Worm (Caenorhabditis elegans): Measurements from ENCODE around the gene fbxb-20.

Gene fbxb-20

ce11 chrII:1672673-1673072 is 22.3 kb upstream of the fbxb-20 start:
- TF ChIP-seq daf-12 (tag; optimal IDR thresholded peaks at IDR 0.05): no peak
- TF ChIP-seq ZK546.5 (tag; optimal IDR thresholded peaks at IDR 0.05): no peak
- TF ChIP-seq zag-1 (tag; optimal IDR thresholded peaks at IDR 0.05): no peak

DNA sequence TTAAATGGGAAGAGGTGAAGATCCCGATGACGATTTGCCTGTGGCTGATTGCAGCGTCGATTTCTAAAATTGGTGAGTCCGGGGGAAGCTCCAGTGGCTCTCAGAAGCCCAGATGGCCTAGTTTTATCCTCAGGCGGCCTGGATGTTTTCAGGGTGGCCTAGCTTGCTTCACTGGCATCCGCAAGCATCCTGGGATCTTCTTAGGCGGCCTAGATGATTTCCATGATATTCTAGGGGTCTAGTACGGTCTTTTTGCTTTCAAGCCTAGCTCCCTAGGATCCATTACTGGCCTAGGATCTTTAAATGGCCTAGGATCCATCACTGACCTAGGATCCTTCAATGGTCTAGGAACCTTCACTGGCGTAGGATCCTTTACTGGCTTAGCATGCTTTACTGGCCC is 20.6 kb upstream of the fbxb-20 start:
- TF ChIP-seq ZK546.5 (tag; optimal IDR thresholded peaks at IDR 0.05) (no peak), snpc-4 (tag; optimal IDR thresholded peaks at IDR 0.05) (no peak), elt-1 (tag; optimal IDR thresholded peaks at IDR 0.05) (no peak), nhr-67 (tag; optimal IDR thresholded peaks at IDR 0.05) (no peak), ceh-16 (tag; optimal IDR thresholded peaks at IDR 0.05) (no peak), ceh-9 (tag; optimal IDR thresholded peaks at IDR 0.05) (no peak), ztf-11 (tag; optimal IDR thresholded peaks at IDR 0.05) (no peak), hmg-11 (tag; optimal IDR thresholded peaks at IDR 0.05) (no peak), elt-3 (tag; optimal IDR thresholded peaks at IDR 0.05) (no peak), lin-39 (tag; optimal IDR thresholded peaks at IDR 0.05) (no peak), fkh-2 (tag; optimal IDR thresholded peaks at IDR 0.05) (no peak), nhr-76 (tag; optimal IDR thresholded peaks at IDR 0.05) (no peak), nfya-1 (tag; optimal IDR thresholded peaks at IDR 0.05; ENCODE audit: insufficient read depth) (no peak), ceh-82 (tag; optimal IDR thresholded peaks at IDR 0.05) (no peak), zag-1 (tag; optimal IDR thresholded peaks at IDR 0.05) (no peak), nhr-11 (tag; optimal IDR thresholded peaks at IDR 0.05) (no peak), ceh-28 (tag; optimal IDR thresholded peaks at IDR 0.05) (no peak)

DNA sequence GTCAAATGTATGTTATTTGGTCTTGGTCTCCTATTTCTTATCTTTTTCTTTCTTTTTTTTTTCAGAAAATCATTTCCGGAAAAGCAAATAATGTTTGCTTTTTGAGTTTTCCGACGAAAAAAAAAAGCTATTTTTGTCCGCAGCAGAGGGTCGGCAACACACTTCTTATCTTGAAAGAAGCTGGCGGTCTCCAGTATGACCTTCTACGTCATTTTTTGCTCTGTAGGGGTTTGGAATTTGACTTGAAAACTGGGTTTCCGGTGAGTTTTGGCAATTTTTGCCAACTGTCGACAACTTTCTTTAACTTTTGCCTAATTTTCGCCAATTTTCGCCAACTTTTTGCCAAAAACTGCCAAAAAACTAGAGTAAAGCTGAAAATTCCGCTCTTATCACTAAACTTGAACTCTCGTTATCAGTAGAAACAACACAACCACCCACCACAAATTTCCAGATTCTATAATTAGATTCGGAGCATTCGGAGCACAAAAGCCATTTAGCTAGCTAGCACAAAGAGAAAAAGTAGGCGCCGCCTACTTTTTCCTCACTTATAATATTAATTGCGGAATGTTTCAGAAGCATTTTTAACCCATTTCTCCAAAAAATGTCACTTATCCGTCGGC is 20.0 kb upstream of the fbxb-20 start, which contains the start of gene nhx-6:
TSS of gene nhx-6 (plus strand) at position 570 of the 620 bp plus-strand sequence.
- TF ChIP-seq hmg-11 (tag; optimal IDR thresholded peaks at IDR 0.05): no peak
- no peak for TF ChIP-seq nhr-76 (tag; optimal IDR thresholded peaks at IDR 0.05)
- TF ChIP-seq elt-2 (tag; optimal IDR thresholded peaks at IDR 0.05): peak; percentile 66
- peak; percentile 5 for TF ChIP-seq pqm-1 (tag; optimal IDR thresholded peaks at IDR 0.05)

ce11 chrII:1668913-1669312 is 18.5 kb upstream of the fbxb-20 start, which contains the start of gene srw-97:
Gene srw-97, minus strand, starts transcription at chrII:1669013.
- TF ChIP-seq nhr-77 (tag; optimal IDR thresholded peaks at IDR 0.05): no peak
- no peak for TF ChIP-seq nhr-67 (tag; optimal IDR thresholded peaks at IDR 0.05)
- TF ChIP-seq lsy-12 (tag; optimal IDR thresholded peaks at IDR 0.05): no peak
- no peak for TF ChIP-seq nhr-23 (tag; optimal IDR thresholded peaks at IDR 0.05)
- no peak for TF ChIP-seq snpc-4 (tag; optimal IDR thresholded peaks at IDR 0.05)
- TF ChIP-seq elt-3 (tag; optimal IDR thresholded peaks at IDR 0.05): no peak
- no peak for TF ChIP-seq skn-1 (tag; optimal IDR thresholded peaks at IDR 0.05)
- no peak for TF ChIP-seq sea-2 (GFP tag; optimal IDR thresholded peaks at IDR 0.05)
- TF ChIP-seq unc-62 (GFP tag; optimal IDR thresholded peaks at IDR 0.05): no peak
- TF ChIP-seq nfya-1 (tag; optimal IDR thresholded peaks at IDR 0.05; ENCODE audit: insufficient read depth): no peak
- no peak for TF ChIP-seq ceh-28 (tag; optimal IDR thresholded peaks at IDR 0.05)
- TF ChIP-seq fkh-2 (tag; optimal IDR thresholded peaks at IDR 0.05): no peak
- no peak for TF ChIP-seq nhr-25 (tag; optimal IDR thresholded peaks at IDR 0.05)
- no peak for TF ChIP-seq eor-1 (tag; optimal IDR thresholded peaks at IDR 0.05)
- no peak for TF ChIP-seq ztf-4 (tag; optimal IDR thresholded peaks at IDR 0.05)

DNA sequence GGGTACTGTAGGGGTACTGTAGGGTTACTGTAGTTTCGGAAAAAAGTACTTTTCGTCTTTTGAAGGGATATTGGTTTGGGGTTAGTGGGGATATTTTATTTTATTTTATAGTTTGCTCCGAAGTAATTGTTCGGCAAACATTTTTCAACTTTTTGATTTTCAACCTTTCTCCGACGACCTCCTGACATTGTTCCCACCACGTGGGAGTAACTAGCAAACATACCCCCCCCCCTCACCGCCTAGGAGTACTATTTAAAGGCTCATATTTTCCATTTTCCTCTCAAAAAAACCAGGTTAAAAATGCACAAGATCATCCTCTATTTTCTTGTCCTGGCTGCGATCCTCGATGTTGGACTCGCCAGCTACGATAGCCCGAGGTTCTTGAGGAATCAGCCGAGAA is 15.6 kb upstream of the fbxb-20 start, which contains the start of gene srlf-29:
TSS of gene srlf-29 (plus strand) at position 301 of the 400 bp plus-strand sequence.
- no peak for TF ChIP-seq hmg-11 (tag; optimal IDR thresholded peaks at IDR 0.05)
- no peak for TF ChIP-seq fkh-10 (GFP tag; optimal IDR thresholded peaks at IDR 0.05)
- TF ChIP-seq R02D3.7 (tag; optimal IDR thresholded peaks at IDR 0.05): no peak
- TF ChIP-seq nhr-237 (tag; optimal IDR thresholded peaks at IDR 0.05): no peak
- no peak for TF ChIP-seq mml-1 (tag; optimal IDR thresholded peaks at IDR 0.05)
- TF ChIP-seq elt-2 (tag; optimal IDR thresholded peaks at IDR 0.05): no peak
- no peak for TF ChIP-seq unc-39 (tag; optimal IDR thresholded peaks at IDR 0.05)
- no peak for TF ChIP-seq lin-39 (tag; optimal IDR thresholded peaks at IDR 0.05)
- TF ChIP-seq ztf-4 (tag; optimal IDR thresholded peaks at IDR 0.05): no peak

All from whole organism, L3 larva.